Worm (Caenorhabditis elegans) whole organism, L4 larva: ENCODE results near the gene acr-7.

Experiments used
- D1046.2 ChIP-seq: fragments of 200-800 bp; sonication (Bioruptor generic); IDR thresholded peaks from 2 replicates; pipeline ENCODE4 v1.3.6; 2022; ENCODE audit warnings: missing genetic modification characterization, missing compliant biosample characterization
- ZK546.5 ChIP-seq, 2 experiments: sonication (generic microtip); optimal IDR thresholded peaks; 2 replicates each; lab custom pipeline; 2017; ENCODE audit warnings: missing biosample characterization in 2 of 2, missing genetic modification characterization in 2 of 2
- ama-1 ChIP-seq: fragments of 150-350 bp; optimal IDR thresholded peaks from 2 replicates; lab custom pipeline; 2014; ENCODE audit warnings: inconsistent platforms, mixed read lengths
- ceh-82 ChIP-seq: sonication (generic microtip); optimal IDR thresholded peaks from 2 replicates; lab custom pipeline; 2017; ENCODE audit warnings: missing biosample characterization, missing genetic modification characterization
- dmd-8 ChIP-seq: fragments of 200-800 bp; sonication (Bioruptor generic); IDR thresholded peaks from 2 replicates; pipeline ENCODE4 v1.3.6; 2022; ENCODE audit warnings: missing genetic modification characterization, missing compliant biosample characterization
- lin-39 ChIP-seq: fragments of 150-350 bp; optimal IDR thresholded peaks from 2 replicates; lab custom pipeline; 2014; ENCODE audit warnings: missing biosample characterization, missing genetic modification reagents, missing genetic modification characterization
- mep-1 ChIP-seq: fragments of 150-350 bp; sonication (generic microtip); optimal IDR thresholded peaks from 3 replicates; lab custom pipeline; 2014; ENCODE audit warnings: missing biosample characterization, missing genetic modification characterization
- nhr-25 ChIP-seq: sonication (generic microtip); optimal IDR thresholded peaks from 2 replicates; lab custom pipeline; 2017; ENCODE audit warnings: missing genetic modification characterization, mild to moderate bottlenecking, missing compliant biosample characterization, antibody characterized with exemption, moderate library complexity, borderline replicate concordance; ENCODE audit not compliant: insufficient read depth
- zag-1 ChIP-seq: fragments of 150-350 bp; optimal IDR thresholded peaks from 2 replicates; lab custom pipeline; 2014; ENCODE audit warnings: missing biosample characterization, missing genetic modification characterization

ce11 chrII:7806054-7806453 is 43.5 kb downstream of the acr-7 start:
- TF ChIP-seq ama-1 (lab: Kevin White, UChicago) (no peak), lin-39 (tag; lab: Kevin White, UChicago) (no peak), ceh-82 (tag; lab: Kevin White, UChicago) (no peak), nhr-25 (tag; lab: Kevin White, UChicago) (no peak), ZK546.5 (tag; optimal IDR thresholded peaks at IDR 0.05; lab: Kevin White, UChicago) (no peak), mep-1 (tag; lab: Kevin White, UChicago) (no peak), D1046.2 (no peak), dmd-8 (no peak), zag-1 (tag; lab: Kevin White, UChicago) (no peak)
